Worm (Caenorhabditis elegans): Measurements from ENCODE around the gene pdha-1.

ce11 chrII:8102041-8102440 lies 36.0 kb downstream of the pdha-1 start, which contains the start of gene sre-2:
- TF ChIP-seq pha-4 (GFP tag; IDR thresholded peaks at IDR 0.05) (no peak), pha-4 (tag; optimal IDR thresholded peaks at IDR 0.05) (no peak), dve-1 (tag; optimal IDR thresholded peaks at IDR 0.05; ENCODE audit: insufficient read depth) (no peak), nhr-77 (tag; optimal IDR thresholded peaks at IDR 0.05) (no peak), mep-1 (tag; optimal IDR thresholded peaks at IDR 0.05) (no peak), unc-130 (GFP tag; optimal IDR thresholded peaks at IDR 0.05) (no peak), lsy-2 (tag; optimal IDR thresholded peaks at IDR 0.05) (no peak)
